Fruit fly (Drosophila melanogaster): ENCODE results near the gene yip2.

The yip2 gene

dm6 chr2L:9894871-9895364 is 20.1 kb upstream of the yip2 start, which contains the start of gene Bka (continued):
- TF ChIP-seq CG2116 (GFP tag; optimal IDR thresholded peaks at IDR 0.05) (peak; percentile 99), CG6683 (GFP tag; optimal IDR thresholded peaks at IDR 0.05) (peak; percentile 47), Doc3 (GFP tag; IDR thresholded peaks at IDR 0.05; ENCODE audit: partially characterized antibody) (peak; percentile 99), CG15269 (tag; optimal IDR thresholded peaks at IDR 0.05) (peak; percentile 24), pros (GFP tag; optimal IDR thresholded peaks at IDR 0.05) (peak; percentile 6), oc (tag; optimal IDR thresholded peaks at IDR 0.05) (peak; percentile 28), CG17829 (tag; optimal IDR thresholded peaks at IDR 0.05) (peak; percentile 73), CG8290 (GFP tag; optimal IDR thresholded peaks at IDR 0.05) (peak; percentile 75), CG8290 (tag; optimal IDR thresholded peaks at IDR 0.05) (peak; percentile 56 to 66), pfk (GFP tag; optimal IDR thresholded peaks at IDR 0.05) (peak; percentile 26), CG10209 (GFP tag; optimal IDR thresholded peaks at IDR 0.05) (peak; percentile 24), Fer1 (GFP tag; optimal IDR thresholded peaks at IDR 0.05) (peak; percentile 81), gce (GFP tag; IDR thresholded peaks at IDR 0.05) (no peak), Bgb (GFP tag; IDR thresholded peaks at IDR 0.05; ENCODE audit: partially characterized antibody) (peak; percentile 96), Ssrp (tag; optimal IDR thresholded peaks at IDR 0.05) (no peak), az2 (GFP tag; optimal IDR thresholded peaks at IDR 0.05) (peak; percentile 7), Abd-B (GFP tag; optimal IDR thresholded peaks at IDR 0.05) (no peak), CrebB (tag; optimal IDR thresholded peaks at IDR 0.05) (peak; percentile 79), Adf1 (GFP tag; IDR thresholded peaks at IDR 0.05) (peak; percentile 10; the same call in 1 of the 2 replicates), CG12659 (GFP tag; optimal IDR thresholded peaks at IDR 0.05) (peak; percentile 89), Deaf1 (tag; optimal IDR thresholded peaks at IDR 0.05) (peak; percentile 66), nom (GFP tag; optimal IDR thresholded peaks at IDR 0.05) (peak; percentile 53), amos (GFP tag; IDR thresholded peaks at IDR 0.05; ENCODE audit: partially characterized antibody) (peak; percentile 95), yki (optimal IDR thresholded peaks at IDR 0.05) (no peak), ranshi (GFP tag; IDR thresholded peaks at IDR 0.05) (peak; percentile 22; the same call in 1 of the 2 replicates), schlank (tag; optimal IDR thresholded peaks at IDR 0.05) (peak; percentile 20), jing (GFP tag; optimal IDR thresholded peaks at IDR 0.05) (no peak), CG11093 (GFP tag; IDR thresholded peaks at IDR 0.05) (no peak), ro (GFP tag; IDR thresholded peaks at IDR 0.05) (no peak), CG1792 (GFP tag; optimal IDR thresholded peaks at IDR 0.05) (no peak), prd (optimal IDR thresholded peaks at IDR 0.05) (no peak), prd (GFP tag; IDR thresholded peaks at IDR 0.05) (no peak), lab (GFP tag; optimal IDR thresholded peaks at IDR 0.05) (peak; percentile 72), Max (GFP tag; optimal IDR thresholded peaks at IDR 0.05) (peak; percentile 73), sna (GFP tag; IDR thresholded peaks at IDR 0.05; ENCODE audit: partially characterized antibody) (peak; percentile 99), Dll (GFP tag; IDR thresholded peaks at IDR 0.05; ENCODE audit: partially characterized antibody) (peak; percentile 100), CG15073 (GFP tag; optimal IDR thresholded peaks at IDR 0.05) (no peak), hbn (GFP tag; IDR thresholded peaks at IDR 0.05; ENCODE audit: partially characterized antibody) (peak; percentile 98), klu (GFP tag; IDR thresholded peaks at IDR 0.05) (no peak), D (optimal IDR thresholded peaks at IDR 0.05) (no peak), D (GFP tag; optimal IDR thresholded peaks at IDR 0.05) (no peak), caup (GFP tag; optimal IDR thresholded peaks at IDR 0.05; ENCODE audit: severe bottlenecking) (peak; percentile 79), Bteb2 (GFP tag; optimal IDR thresholded peaks at IDR 0.05) (no peak), HmgD (GFP tag; optimal IDR thresholded peaks at IDR 0.05) (no peak), H15 (GFP tag; IDR thresholded peaks at IDR 0.05) (no peak), D19A (tag; optimal IDR thresholded peaks at IDR 0.05) (peak; percentile 60), fd3F (GFP tag; optimal IDR thresholded peaks at IDR 0.05) (peak; percentile 21), Pdp1 (GFP tag; optimal IDR thresholded peaks at IDR 0.05) (peak in 1 of 2 experiments; percentile 81), CG1233 (GFP tag; optimal IDR thresholded peaks at IDR 0.05) (peak; percentile 64), CG4730 (GFP tag; IDR thresholded peaks at IDR 0.05) (no peak)

Data from whole organism, embryonic.